Worm (Caenorhabditis elegans) whole organism, early embryonic: ENCODE results near the gene fbxb-21.

Source experiments
- B0310.2 ChIP-seq: sonication (generic microtip); optimal IDR thresholded peaks from 2 replicates; lab custom pipeline; 2016; ENCODE audit warnings: mild to moderate bottlenecking, missing genetic modification characterization, missing compliant biosample characterization
- F13C5.2 ChIP-seq: sonication (generic microtip); optimal IDR thresholded peaks from 2 replicates; lab custom pipeline; 2017; ENCODE audit warnings: mild to moderate bottlenecking, missing genetic modification characterization, inconsistent platforms, missing compliant biosample characterization
- aly-1 ChIP-seq: sonication (generic microtip); optimal IDR thresholded peaks from 2 replicates; lab custom pipeline; 2016; ENCODE audit warnings: missing genetic modification characterization, missing compliant biosample characterization
- ama-1 ChIP-seq: fragments of 150-350 bp; optimal IDR thresholded peaks from 2 replicates; lab custom pipeline; 2014
- ceh-36 ChIP-seq: sonication (generic microtip); optimal IDR thresholded peaks from 2 replicates; lab custom pipeline; 2016; ENCODE audit warnings: missing genetic modification characterization, inconsistent platforms, missing compliant biosample characterization
- flt-1 ChIP-seq: fragments of 200-800 bp; sonication (Bioruptor generic); IDR thresholded peaks from 2 replicates; pipeline ENCODE4 v1.3.6; 2022; ENCODE audit warnings: missing genetic modification characterization, missing compliant biosample characterization
- hmg-4 ChIP-seq: fragments of 200-800 bp; sonication (Bioruptor generic); optimal IDR thresholded peaks from 2 replicates; lab custom pipeline; 2018; ENCODE audit warnings: mild to moderate bottlenecking, missing genetic modification characterization, missing compliant biosample characterization
- hnd-1 ChIP-seq: sonication (generic microtip); optimal IDR thresholded peaks from 2 replicates; lab custom pipeline; 2016; ENCODE audit warnings: missing genetic modification characterization, missing compliant biosample characterization
- pes-1 ChIP-seq: fragments of 200-800 bp; sonication (Bioruptor generic); IDR thresholded peaks from 2 replicates; pipeline ENCODE4 v1.3.6; 2022; ENCODE audit warnings: missing genetic modification reagents, missing genetic modification characterization, missing compliant biosample characterization
- sea-1 ChIP-seq: fragments of 200-800 bp; sonication (Bioruptor generic); conservative IDR thresholded peaks from 2 replicates; pipeline ENCODE4 v1.3.6; 2022; ENCODE audit warnings: missing genetic modification characterization, missing compliant biosample characterization
- tra-4 ChIP-seq: sonication (generic microtip); optimal IDR thresholded peaks from 2 replicates; lab custom pipeline; 2017; ENCODE audit warnings: missing genetic modification characterization, missing compliant biosample characterization

Gene fbxb-21

DNA sequence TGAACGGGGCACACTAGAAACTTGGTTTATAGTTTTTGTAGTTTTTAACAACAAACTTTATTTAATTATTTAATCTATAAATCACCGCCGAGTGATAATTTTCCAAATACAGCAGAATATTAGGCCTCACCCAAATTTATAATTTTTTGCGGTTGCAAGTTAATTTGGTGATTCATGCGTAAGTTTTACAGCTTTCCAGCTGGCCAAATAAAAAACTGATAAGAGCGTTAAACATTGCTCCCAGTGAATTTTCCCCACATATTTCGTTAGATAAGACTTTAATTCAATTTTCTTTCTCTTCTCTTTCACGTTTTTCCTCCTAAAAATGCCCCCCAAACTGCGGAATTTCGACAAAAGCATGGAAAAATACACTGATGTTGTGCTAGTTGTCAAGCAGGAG lies 47.2 kb downstream of the fbxb-21 start, which contains the start of gene bath-47:
Gene bath-47, plus strand, starts transcription at position 305 of the 400 bp plus-strand sequence.
- TF ChIP-seq ama-1 (lab: Kevin White, UChicago) (no peak), ceh-36 (tag; lab: Kevin White, UChicago) (no peak), flt-1 (GFP tag; lab: Robert Waterston, UW) (no peak), B0310.2 (tag; lab: Kevin White, UChicago) (no peak), aly-1 (no peak), hmg-4 (GFP tag; lab: Kevin White, UChicago) (no peak), sea-1 (GFP tag; lab: Robert Waterston, UW) (no peak)

DNA sequence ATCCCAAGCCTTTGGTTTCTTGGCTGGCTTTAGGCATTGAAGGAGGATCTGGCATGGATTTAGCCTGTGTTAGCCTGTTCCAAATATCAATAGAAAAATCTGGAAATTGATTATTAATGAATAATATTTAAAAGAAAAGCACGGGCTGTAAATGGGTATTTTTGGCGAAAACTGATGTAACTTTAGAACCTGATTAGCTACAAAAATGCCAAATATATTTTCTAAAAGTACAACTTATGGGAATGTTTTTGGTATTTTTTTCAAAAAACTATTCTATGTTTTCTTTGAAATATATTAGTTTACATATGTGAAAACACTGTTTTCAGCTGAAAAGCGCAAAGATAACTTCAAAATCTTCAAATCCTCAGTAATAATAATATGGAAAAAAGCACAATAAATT lies 48.0 kb downstream of the fbxb-21 start, which contains the start of gene bath-26:
Gene bath-26, minus strand, starts transcription at position 101 of the 400 bp plus-strand sequence.
- TF ChIP-seq tra-4 (tag; lab: Kevin White, UChicago) (no peak), hnd-1 (tag; lab: Kevin White, UChicago) (no peak), F13C5.2 (tag; lab: Kevin White, UChicago) (no peak), pes-1 (GFP tag; lab: Robert Waterston, UW) (no peak)
